Fruit fly (Drosophila melanogaster) whole organism, wandering third instar larva: ENCODE measurements around the gene wls.

ENCODE experiments used
- CG32264 ChIP-seq: fragments of 200-800 bp; sonication (Bioruptor generic); optimal IDR thresholded peaks from 2 replicates; lab custom pipeline; 2016; ENCODE audit warnings: missing biosample characterization, missing genetic modification characterization
- CG9705 ChIP-seq: fragments of 200-800 bp; sonication (Bioruptor generic); optimal IDR thresholded peaks from 2 replicates; lab custom pipeline; 2018; ENCODE audit warnings: missing biosample characterization, mild to moderate bottlenecking, missing genetic modification characterization
- Dfd ChIP-seq: fragments of >200 bp; optimal IDR thresholded peaks from 2 replicates; lab custom pipeline; 2017; ENCODE audit warnings: missing biosample characterization, missing genetic modification characterization
- Dif ChIP-seq: fragments of 200-275, 200-300 bp; sonication (Bioruptor generic); optimal IDR thresholded peaks from 2 replicates; lab custom pipeline; 2018; ENCODE audit warnings: missing biosample characterization, missing genetic modification characterization; ENCODE audit not compliant: partially characterized antibody
- GATAd ChIP-seq: sonication (Bioruptor generic); optimal IDR thresholded peaks from 2 replicates; lab custom pipeline; 2016; ENCODE audit warnings: missing biosample characterization, missing genetic modification characterization
- HLH106 ChIP-seq: fragments of 200-800 bp; optimal IDR thresholded peaks from 3 replicates; lab custom pipeline; 2019; ENCODE audit warnings: missing biosample characterization, mild to moderate bottlenecking, missing genetic modification characterization, moderate library complexity
- Hnf4 ChIP-seq: fragments of 200-800 bp; sonication (Bioruptor generic); optimal IDR thresholded peaks from 2 replicates; lab custom pipeline; 2016; ENCODE audit warnings: missing biosample characterization, mild to moderate bottlenecking, missing genetic modification characterization
- Hr78 ChIP-seq: fragments of >200 bp; optimal IDR thresholded peaks from 2 replicates; lab custom pipeline; 2017; ENCODE audit warnings: missing biosample characterization, missing genetic modification characterization
- Jra ChIP-seq: sonication (Bioruptor generic); optimal IDR thresholded peaks from 2 replicates; lab custom pipeline; 2016; ENCODE audit warnings: missing biosample characterization, missing genetic modification characterization
- Mio ChIP-seq: sonication (Bioruptor generic); optimal IDR thresholded peaks from 2 replicates; lab custom pipeline; 2016; ENCODE audit warnings: missing biosample characterization, missing genetic modification characterization
- OdsH ChIP-seq: fragments of 200-800 bp; sonication (Bioruptor generic); optimal IDR thresholded peaks from 2 replicates; lab custom pipeline; 2016; ENCODE audit warnings: missing biosample characterization, mild to moderate bottlenecking, missing genetic modification characterization
- Sp1 ChIP-seq: fragments of 200-800 bp; sonication (Bioruptor generic); optimal IDR thresholded peaks from 3 replicates; lab custom pipeline; 2019; ENCODE audit warnings: missing biosample characterization, mild to moderate bottlenecking, missing genetic modification characterization, moderate library complexity
- Vsx2 ChIP-seq: fragments of 200-300, 225-300 bp; sonication (Bioruptor generic); optimal IDR thresholded peaks from 2 replicates; lab custom pipeline; 2018; ENCODE audit warnings: missing biosample characterization, missing genetic modification characterization; ENCODE audit not compliant: partially characterized antibody
- br ChIP-seq: fragments of 200-800 bp; sonication (Bioruptor generic); optimal IDR thresholded peaks from 2 replicates; lab custom pipeline; 2016; ENCODE audit warnings: missing biosample characterization, missing genetic modification characterization
- brk ChIP-seq: fragments of 200-800 bp; sonication (Bioruptor generic); optimal IDR thresholded peaks from 2 replicates; lab custom pipeline; 2016; ENCODE audit warnings: missing biosample characterization, mild to moderate bottlenecking, missing genetic modification characterization
- dl ChIP-seq, 2 experiments: fragments of 175-275, 200-275 bp in 1 of 2; fragments of 200-275 bp in 1 of 2; sonication (Bioruptor generic); optimal IDR thresholded peaks; lab custom pipeline; 2018; ENCODE audit warnings: mild to moderate bottlenecking in 2 of 2, missing biosample characterization in 2 of 2, missing genetic modification characterization in 2 of 2, moderate library complexity in 2 of 2; ENCODE audit not compliant: partially characterized antibody in 2 of 2, insufficient read depth in 1 of 2
- foxo ChIP-seq, 2 experiments: fragments of 200-800 bp; sonication (Bioruptor generic); optimal IDR thresholded peaks; 2 replicates in 1 of 2; 3 replicates in 1 of 2; lab custom pipeline; 2016 to 2017; ENCODE audit warnings: missing biosample characterization in 2 of 2, missing genetic modification characterization in 2 of 2
- fru ChIP-seq: fragments of 200-800 bp; sonication (Bioruptor generic); optimal IDR thresholded peaks from 3 replicates; lab custom pipeline; 2016; ENCODE audit warnings: missing biosample characterization, mild to moderate bottlenecking, missing genetic modification characterization
- jim ChIP-seq: fragments of 175-275, 200-325 bp; sonication (Bioruptor generic); optimal IDR thresholded peaks from 2 replicates; lab custom pipeline; 2016; ENCODE audit warnings: missing biosample characterization, mild to moderate bottlenecking, missing genetic modification characterization
- psq ChIP-seq: fragments of 200-800 bp; sonication (Bioruptor generic); optimal IDR thresholded peaks from 3 replicates; lab custom pipeline; 2017; ENCODE audit warnings: missing biosample characterization, mild to moderate bottlenecking, missing genetic modification characterization, moderate library complexity
- rgr ChIP-seq: fragments of 200-800 bp; sonication (Bioruptor generic); optimal IDR thresholded peaks from 3 replicates; lab custom pipeline; 2016; ENCODE audit warnings: missing biosample characterization, mild to moderate bottlenecking, missing genetic modification characterization
- sv ChIP-seq: fragments of 200-800 bp; sonication (Bioruptor generic); optimal IDR thresholded peaks from 3 replicates; lab custom pipeline; 2016; ENCODE audit warnings: missing biosample characterization, missing genetic modification characterization
- tai ChIP-seq: sonication (Bioruptor generic); optimal IDR thresholded peaks from 2 replicates; lab custom pipeline; 2016; ENCODE audit warnings: missing biosample characterization, missing genetic modification characterization
- usp ChIP-seq: fragments of >200 bp; optimal IDR thresholded peaks from 2 replicates; lab custom pipeline; 2017; ENCODE audit warnings: missing biosample characterization, missing genetic modification characterization
- woc ChIP-seq: sonication (Bioruptor generic); optimal IDR thresholded peaks from 2 replicates; lab custom pipeline; 2016; ENCODE audit warnings: missing biosample characterization, mild to moderate bottlenecking, missing genetic modification characterization

The wls gene

dm6 chr3L:11198375-11198774 lies 28.9 kb upstream of the wls start:
- no peak for TF ChIP-seq Hnf4 (GFP tag; lab: Kevin White, UChicago)
- TF ChIP-seq Jra (GFP tag; lab: Kevin White, UChicago): no peak
- no peak for TF ChIP-seq woc (GFP tag; lab: Kevin White, UChicago)
- no peak for TF ChIP-seq usp
- TF ChIP-seq foxo (GFP tag; optimal IDR thresholded peaks at IDR 0.05; lab: Kevin White, UChicago): no peak
- no peak for TF ChIP-seq Mio (GFP tag; lab: Kevin White, UChicago)
- TF ChIP-seq Dif (GFP tag; lab: Kevin White, UChicago): no peak
- TF ChIP-seq, all 38 proteins: peak for 0

DNA sequence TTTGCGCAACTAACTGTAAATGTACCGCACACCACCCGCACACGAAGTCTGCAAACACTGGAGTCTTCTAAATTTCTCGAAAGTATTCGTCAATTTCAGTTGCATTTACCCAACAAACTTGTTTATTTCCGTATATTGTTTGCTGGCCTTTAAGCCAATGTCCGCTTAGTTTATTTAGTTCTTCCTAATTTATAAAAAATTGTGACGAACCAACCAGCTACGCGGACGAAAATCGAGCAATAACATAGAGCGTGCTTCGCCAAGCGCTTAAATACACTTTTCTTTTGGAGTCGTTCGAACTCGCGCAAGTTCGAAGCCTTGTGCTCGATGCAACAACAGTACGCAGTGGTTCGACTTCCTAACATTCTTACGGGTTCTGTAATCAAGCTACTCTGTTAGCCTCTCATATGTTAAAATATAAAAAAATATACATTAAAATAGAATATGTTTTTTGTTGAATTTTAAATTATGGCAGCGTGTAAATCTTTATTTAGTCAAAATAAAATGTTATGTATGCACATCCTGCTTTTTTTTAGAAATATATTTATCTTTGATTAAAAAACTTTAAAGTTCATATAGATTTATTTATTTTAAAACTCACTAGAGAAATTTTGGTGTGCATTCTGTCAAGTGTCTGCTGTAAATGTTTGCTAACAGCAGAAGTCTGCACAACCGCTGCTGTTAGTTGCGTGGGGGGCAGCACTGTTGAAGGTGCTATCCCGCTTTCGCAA lies 28.0 kb upstream of the wls start, which contains the start of gene GlcAT-P:
Gene GlcAT-P, minus strand, starts transcription at position 246 of the 731 bp plus-strand sequence.
- peak; percentile 57 for TF ChIP-seq OdsH (GFP tag; lab: Kevin White, UChicago)
- peak; percentile 45 for TF ChIP-seq woc (GFP tag; lab: Kevin White, UChicago)
- TF ChIP-seq Dfd (GFP tag; lab: Kevin White, UChicago): no peak
- peak; percentile 60 for TF ChIP-seq brk (GFP tag; lab: Kevin White, UChicago)
- peak; percentile 59 for TF ChIP-seq psq
- TF ChIP-seq fru (GFP tag; lab: Kevin White, UChicago): peak; percentile 56
- TF ChIP-seq CG9705 (GFP tag; lab: Kevin White, UChicago): peak; percentile 2
- peak; percentile 69 for TF ChIP-seq HLH106 (tag; lab: Kevin White, UChicago)
- TF ChIP-seq foxo (GFP tag; optimal IDR thresholded peaks at IDR 0.05; lab: Kevin White, UChicago): peak in 1 of 2 experiments; percentile 63
- TF ChIP-seq Hnf4 (GFP tag; lab: Kevin White, UChicago): peak; percentile 2
- TF ChIP-seq GATAd (GFP tag; lab: Kevin White, UChicago): no peak
- peak; percentile 36 for TF ChIP-seq sv (GFP tag; lab: Kevin White, UChicago)
- TF ChIP-seq CG32264 (GFP tag; lab: Kevin White, UChicago): no peak
- no peak for TF ChIP-seq tai
- no peak for TF ChIP-seq Vsx2 (GFP tag; lab: Kevin White, UChicago)
- TF ChIP-seq rgr (GFP tag; lab: Kevin White, UChicago): peak; percentile 45
- TF ChIP-seq dl (GFP tag; optimal IDR thresholded peaks at IDR 0.05; lab: Kevin White, UChicago; ENCODE audit: insufficient read depth in 1 of 2, partially characterized antibody in 2 of 2): no peak
- TF ChIP-seq Sp1 (GFP tag; lab: Kevin White, UChicago): peak; percentile 69
- TF ChIP-seq, all 38 proteins: peak for 12

DNA sequence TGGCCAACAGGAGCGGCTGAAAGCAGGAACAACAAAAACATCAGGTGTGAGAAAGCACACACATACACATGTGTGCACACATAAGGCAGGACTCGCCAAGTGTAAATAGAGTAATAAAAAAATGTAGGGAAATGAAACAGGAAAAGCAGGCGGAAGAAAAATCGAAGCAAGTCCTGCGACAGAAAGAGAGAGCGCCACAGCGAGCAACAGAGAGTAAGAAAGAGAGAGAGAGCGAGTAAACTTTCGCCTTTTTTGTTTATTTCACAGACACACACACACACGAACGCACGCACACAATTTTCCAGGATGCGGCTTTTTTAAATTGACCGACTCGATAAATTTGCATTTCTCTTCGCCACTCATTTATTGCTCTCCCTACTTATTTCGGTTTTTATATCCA lies 27.4 kb upstream of the wls start:
- TF ChIP-seq Dfd (GFP tag; lab: Kevin White, UChicago) (peak; percentile 10), OdsH (GFP tag; lab: Kevin White, UChicago) (no peak)

dm6 chr3L:11195275-11195674 lies 25.9 kb upstream of the wls start:
- no peak for TF ChIP-seq OdsH (GFP tag; lab: Kevin White, UChicago)
- peak; percentile 28 for TF ChIP-seq Dfd (GFP tag; lab: Kevin White, UChicago)

DNA sequence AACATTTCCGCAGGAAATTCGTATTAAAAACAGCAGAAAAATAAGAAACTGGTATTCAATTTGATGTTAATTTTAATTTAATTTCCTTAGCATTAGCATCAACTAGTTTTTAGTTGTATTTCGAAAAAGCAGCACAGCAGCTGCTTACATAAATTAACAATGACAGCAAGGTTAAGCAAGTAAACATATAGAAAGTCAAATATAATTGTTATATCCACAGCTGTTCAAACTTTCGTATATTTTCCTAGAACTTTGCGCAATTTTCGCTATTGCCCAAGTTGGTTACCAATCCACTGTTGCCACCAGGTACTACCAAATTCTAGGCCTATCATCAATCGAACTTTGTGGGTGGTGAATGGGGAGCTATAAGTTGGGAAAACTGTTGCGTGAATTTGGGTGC lies 20.6 kb upstream of the wls start:
- TF ChIP-seq woc (GFP tag; lab: Kevin White, UChicago): no peak
- TF ChIP-seq rgr (GFP tag; lab: Kevin White, UChicago): no peak
- no peak for TF ChIP-seq Hr78 (GFP tag; lab: Kevin White, UChicago)
- no peak for TF ChIP-seq Dfd (GFP tag; lab: Kevin White, UChicago)
- TF ChIP-seq GATAd (GFP tag; lab: Kevin White, UChicago): no peak
- TF ChIP-seq jim (GFP tag; lab: Kevin White, UChicago): no peak
- no peak for TF ChIP-seq Sp1 (GFP tag; lab: Kevin White, UChicago)
- no peak for TF ChIP-seq CG32264 (GFP tag; lab: Kevin White, UChicago)
- no peak for TF ChIP-seq Hnf4 (GFP tag; lab: Kevin White, UChicago)
- TF ChIP-seq sv (GFP tag; lab: Kevin White, UChicago): no peak

- peak; percentile 5 for TF ChIP-seq fru (GFP tag; lab: Kevin White, UChicago)
- no peak for TF ChIP-seq br (GFP tag; lab: Kevin White, UChicago)
- peak in 1 of 2 experiments; percentile 5 for TF ChIP-seq foxo (GFP tag; optimal IDR thresholded peaks at IDR 0.05; lab: Kevin White, UChicago)
Observed at dm6 chr3L:11186768-11187167, 17.3 kb upstream of the wls start.
